Worm (Caenorhabditis elegans) whole organism, young adult: Measurements from ENCODE around the gene alh-8.

Source experiments
- B0019.2 ChIP-seq: fragments of 200-800 bp; sonication (Bioruptor generic); conservative IDR thresholded peaks from 2 replicates; pipeline ENCODE4 v1.3.6; 2022; ENCODE audit warnings: missing genetic modification reagents, missing genetic modification characterization, missing compliant biosample characterization
- Y79H2A.3 ChIP-seq: fragments of 200-800 bp; sonication (Bioruptor generic); conservative IDR thresholded peaks from 2 replicates; pipeline ENCODE4 v1.3.6; 2022; ENCODE audit warnings: missing genetic modification reagents, missing genetic modification characterization, missing compliant biosample characterization
- cebp-1 ChIP-seq, 2 experiments: fragments of 200-800 bp in 1 of 2; sonication (Bioruptor generic) in 1 of 2; sonication (generic microtip) in 1 of 2; IDR thresholded peaks in 1 of 2; optimal IDR thresholded peaks in 1 of 2; 2 replicates each; pipeline versions ENCODE4 v1.3.6 to Lab custom; 2017 to 2022; ENCODE audit warnings: missing compliant biosample characterization in 2 of 2, missing genetic modification characterization in 2 of 2, mild to moderate bottlenecking in 1 of 2, missing genetic modification reagents in 1 of 2, moderate library complexity in 1 of 2
- egl-44 ChIP-seq: fragments of 200-800 bp; sonication (Bioruptor generic); IDR thresholded peaks from 2 replicates; pipeline ENCODE4 v1.3.6; 2022; ENCODE audit warnings: missing genetic modification reagents, missing genetic modification characterization, missing compliant biosample characterization
- him-1 ChIP-seq: sonication (generic microtip); optimal IDR thresholded peaks from 2 replicates; lab custom pipeline; 2016; ENCODE audit warnings: missing genotype, missing genetic modification reagents, missing genetic modification characterization, missing compliant biosample characterization
- madf-8 ChIP-seq: fragments of 200-800 bp; sonication (Bioruptor generic); conservative IDR thresholded peaks from 2 replicates; pipeline ENCODE4 v1.3.6; 2022; ENCODE audit warnings: missing genetic modification reagents, missing genetic modification characterization, missing compliant biosample characterization
- nhr-179 ChIP-seq: sonication (generic microtip); optimal IDR thresholded peaks from 2 replicates; lab custom pipeline; 2016; ENCODE audit warnings: mild to moderate bottlenecking, missing genetic modification characterization, missing compliant biosample characterization
- sptf-2 ChIP-seq: fragments of 200-800 bp; sonication (Bioruptor generic); optimal IDR thresholded peaks from 2 replicates; lab custom pipeline; 2018; ENCODE audit warnings: mild to moderate bottlenecking, missing genetic modification characterization, missing compliant biosample characterization
- ztf-6 ChIP-seq: fragments of 200-800 bp; sonication (Bioruptor generic); IDR thresholded peaks from 2 replicates; pipeline ENCODE4 v1.3.6; 2022; ENCODE audit warnings: missing genetic modification reagents, missing genetic modification characterization, missing compliant biosample characterization

alh-8 gene

DNA sequence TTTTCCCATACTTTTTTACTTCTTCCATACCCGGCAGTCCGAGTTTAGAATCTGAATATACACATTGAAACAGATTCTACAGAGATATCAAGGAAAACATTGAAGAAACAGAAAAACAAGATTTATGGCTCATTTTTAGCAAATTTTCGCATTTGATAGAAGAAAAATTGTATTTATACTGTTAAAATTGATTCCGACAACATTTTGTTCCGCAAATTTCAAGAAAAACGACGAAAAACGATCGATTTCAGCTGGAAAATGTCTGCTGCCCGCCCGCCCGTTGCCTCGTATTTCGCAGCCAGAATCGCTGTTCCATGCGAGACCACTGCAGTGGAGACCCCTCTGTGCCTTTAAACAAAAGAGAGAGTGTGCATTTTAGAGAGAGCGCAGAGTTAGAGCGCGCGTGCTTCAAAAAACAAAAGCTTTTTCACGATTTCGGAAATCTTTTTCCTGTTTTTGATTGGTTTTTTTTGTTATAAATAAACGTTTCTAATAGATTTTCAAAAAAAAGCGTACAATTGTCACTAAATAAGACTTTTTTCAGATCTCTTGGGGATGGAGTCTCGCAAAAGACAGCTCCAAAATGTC is 49.1 kb downstream of the alh-8 start, which contains the start of the genes patr-1 and dna-2 (continued):
- no peak for TF ChIP-seq ztf-6 (GFP tag; lab: Robert Waterston, UW)
- no peak for TF ChIP-seq sptf-2 (GFP tag; lab: Kevin White, UChicago)
- TF ChIP-seq madf-8 (GFP tag; lab: Robert Waterston, UW): no peak
- no peak for TF ChIP-seq B0019.2 (GFP tag; lab: Robert Waterston, UW)
- TF ChIP-seq cebp-1 (GFP tag; IDR thresholded peaks at IDR 0.05; lab: Robert Waterston, UW): no peak
- peak; percentile 63 for TF ChIP-seq cebp-1 (tag; optimal IDR thresholded peaks at IDR 0.05; lab: Kevin White, UChicago)
- TF ChIP-seq him-1 (tag; lab: Kevin White, UChicago): no peak
- no peak for TF ChIP-seq nhr-179 (tag; lab: Kevin White, UChicago)
- no peak for TF ChIP-seq egl-44
- TF ChIP-seq Y79H2A.3 (GFP tag; lab: Robert Waterston, UW): no peak
